Worm (Caenorhabditis elegans) whole organism, L3 larva: ENCODE results near the gene ZK1320.13.

ENCODE experiments used
- R02D3.7 ChIP-seq: fragments of 150-350 bp; optimal IDR thresholded peaks from 2 replicates; lab custom pipeline; 2014; ENCODE audit warnings: missing biosample characterization, missing genetic modification characterization
- ZK546.5 ChIP-seq: sonication (generic microtip); optimal IDR thresholded peaks from 2 replicates; lab custom pipeline; 2017; ENCODE audit warnings: missing biosample characterization, missing genetic modification characterization
- aly-2 ChIP-seq: fragments of 150-350 bp; optimal IDR thresholded peaks from 2 replicates; lab custom pipeline; 2014; ENCODE audit warnings: missing biosample characterization, missing genetic modification characterization
- ama-1 ChIP-seq: fragments of 150-350 bp; optimal IDR thresholded peaks from 2 replicates; lab custom pipeline; 2018
- ceh-28 ChIP-seq: fragments of 150-350 bp; optimal IDR thresholded peaks from 2 replicates; lab custom pipeline; 2014; ENCODE audit warnings: missing biosample characterization, missing genetic modification reagents, missing genetic modification characterization
- ceh-82 ChIP-seq: fragments of 150-350 bp; optimal IDR thresholded peaks from 2 replicates; lab custom pipeline; 2014; ENCODE audit warnings: missing biosample characterization, missing genetic modification characterization
- ceh-9 ChIP-seq: sonication (generic microtip); optimal IDR thresholded peaks from 2 replicates; lab custom pipeline; 2018; ENCODE audit warnings: missing biosample characterization, missing genetic modification characterization
- daf-12 ChIP-seq: fragments of 150-350 bp; optimal IDR thresholded peaks from 2 replicates; lab custom pipeline; 2014; ENCODE audit warnings: missing biosample characterization, missing genetic modification reagents, missing genetic modification characterization
- egl-27 ChIP-seq: sonication (generic microtip); optimal IDR thresholded peaks from 4 replicates; lab custom pipeline; 2017; ENCODE audit warnings: missing biosample characterization, missing genetic modification reagents, missing genetic modification characterization
- elt-1 ChIP-seq: fragments of 150-350 bp; optimal IDR thresholded peaks from 2 replicates; lab custom pipeline; 2014; ENCODE audit warnings: missing biosample characterization, missing genetic modification characterization
- elt-2 ChIP-seq: sonication (generic microtip); optimal IDR thresholded peaks from 2 replicates; lab custom pipeline; 2016; ENCODE audit warnings: missing genetic modification reagents, mild to moderate bottlenecking, missing genetic modification characterization, missing compliant biosample characterization
- elt-3 ChIP-seq, 3 experiments: fragments of 150-350 bp in 1 of 3; sonication (generic microtip) in 2 of 3; optimal IDR thresholded peaks; 2 replicates in 2 of 3; 4 replicates in 1 of 3; lab custom pipeline; 2014 to 2017; ENCODE audit warnings: missing biosample characterization in 3 of 3, missing genetic modification characterization in 3 of 3
- eor-1 ChIP-seq, 2 experiments: fragments of 150-350 bp; optimal IDR thresholded peaks; 2 replicates each; lab custom pipeline; 2014 to 2018; ENCODE audit warnings: missing biosample characterization in 2 of 2, missing genetic modification characterization in 2 of 2
- fkh-10 ChIP-seq: sonication (generic microtip); optimal IDR thresholded peaks from 2 replicates; lab custom pipeline; 2017; ENCODE audit warnings: missing biosample characterization, missing genetic modification reagents, missing genetic modification characterization
- fos-1 ChIP-seq: fragments of 150-350 bp; optimal IDR thresholded peaks from 2 replicates; lab custom pipeline; 2014; ENCODE audit warnings: missing biosample characterization, missing genetic modification characterization
- hmg-11 ChIP-seq: sonication (generic microtip); optimal IDR thresholded peaks from 2 replicates; lab custom pipeline; 2016; ENCODE audit warnings: missing genetic modification characterization, missing compliant biosample characterization
- jun-1 ChIP-seq: fragments of 150-350 bp; optimal IDR thresholded peaks from 2 replicates; lab custom pipeline; 2014; ENCODE audit warnings: missing biosample characterization, missing genetic modification reagents, missing genetic modification characterization
- lin-15B ChIP-seq: fragments of 150-350 bp; optimal IDR thresholded peaks from 2 replicates; lab custom pipeline; 2014; ENCODE audit warnings: missing biosample characterization, missing genetic modification characterization
- lsy-12 ChIP-seq: sonication (generic microtip); optimal IDR thresholded peaks from 2 replicates; lab custom pipeline; 2016; ENCODE audit warnings: mild to moderate bottlenecking, missing genetic modification characterization, missing compliant biosample characterization
- mml-1 ChIP-seq: fragments of 150-350 bp; sonication (generic microtip); optimal IDR thresholded peaks from 3 replicates; lab custom pipeline; 2014; ENCODE audit warnings: missing biosample characterization, missing genetic modification characterization
- nfya-1 ChIP-seq: sonication (generic microtip); optimal IDR thresholded peaks from 2 replicates; lab custom pipeline; 2017; ENCODE audit warnings: missing genetic modification characterization, mild to moderate bottlenecking, missing compliant biosample characterization, antibody characterized with exemption, moderate library complexity; ENCODE audit not compliant: insufficient read depth
- nhr-11 ChIP-seq: fragments of 150-350 bp; optimal IDR thresholded peaks from 2 replicates; lab custom pipeline; 2014; ENCODE audit warnings: missing biosample characterization, missing genetic modification characterization
- nhr-23 ChIP-seq: fragments of 150-350 bp; optimal IDR thresholded peaks from 2 replicates; lab custom pipeline; 2014; ENCODE audit warnings: missing biosample characterization, missing genetic modification reagents, missing genetic modification characterization
- nhr-237 ChIP-seq: fragments of 150-350 bp; optimal IDR thresholded peaks from 2 replicates; lab custom pipeline; 2014; ENCODE audit warnings: missing biosample characterization, missing genetic modification characterization
- nhr-25 ChIP-seq: sonication (generic microtip); optimal IDR thresholded peaks from 2 replicates; lab custom pipeline; 2017; ENCODE audit warnings: missing biosample characterization, missing genetic modification characterization
- nhr-28 ChIP-seq: fragments of 150-350 bp; optimal IDR thresholded peaks from 2 replicates; lab custom pipeline; 2014; ENCODE audit warnings: missing biosample characterization, missing genetic modification characterization
- nhr-43 ChIP-seq: sonication (generic microtip); optimal IDR thresholded peaks from 2 replicates; lab custom pipeline; 2016; ENCODE audit warnings: mild to moderate bottlenecking, missing genetic modification characterization, missing compliant biosample characterization; ENCODE audit not compliant: poor library complexity, severe bottlenecking
- nhr-76 ChIP-seq: fragments of 150-350 bp; sonication (generic microtip); optimal IDR thresholded peaks from 5 replicates; lab custom pipeline; 2014; ENCODE audit warnings: missing biosample characterization, missing genetic modification characterization
- nhr-77 ChIP-seq: fragments of 150-350 bp; optimal IDR thresholded peaks from 2 replicates; lab custom pipeline; 2014; ENCODE audit warnings: missing biosample characterization, missing genetic modification characterization
- pha-4 ChIP-seq: fragments of 150-350 bp; optimal IDR thresholded peaks from 2 replicates; lab custom pipeline; 2014; ENCODE audit warnings: missing biosample characterization, missing genetic modification reagents, missing genetic modification characterization
- pqm-1 ChIP-seq: fragments of 150-350 bp; optimal IDR thresholded peaks from 2 replicates; lab custom pipeline; 2017; ENCODE audit warnings: missing biosample characterization, missing genetic modification characterization, inconsistent platforms
- sea-2 ChIP-seq: fragments of 150-350 bp; sonication (generic microtip); optimal IDR thresholded peaks from 4 replicates; lab custom pipeline; 2014; ENCODE audit warnings: missing biosample characterization, missing genetic modification reagents, missing genetic modification characterization
- skn-1 ChIP-seq: fragments of 150-350 bp; optimal IDR thresholded peaks from 2 replicates; lab custom pipeline; 2014; ENCODE audit warnings: missing biosample characterization, missing genetic modification characterization
- tbx-2 ChIP-seq: sonication (generic microtip); optimal IDR thresholded peaks from 2 replicates; lab custom pipeline; 2016; ENCODE audit warnings: mild to moderate bottlenecking, missing genetic modification characterization, missing compliant biosample characterization
- unc-39 ChIP-seq: sonication (generic microtip); optimal IDR thresholded peaks from 4 replicates; lab custom pipeline; 2017; ENCODE audit warnings: missing biosample characterization, missing genetic modification characterization
- unc-62 ChIP-seq: fragments of 150-350 bp; sonication (generic microtip); optimal IDR thresholded peaks from 4 replicates; lab custom pipeline; 2014; ENCODE audit warnings: missing biosample characterization, missing genetic modification reagents, missing genetic modification characterization
- ztf-11 ChIP-seq: fragments of 150-350 bp; optimal IDR thresholded peaks from 2 replicates; lab custom pipeline; 2014; ENCODE audit warnings: missing biosample characterization, missing genetic modification characterization

ZK1320.13 gene

ce11 chrII:9682044-9682443 is 1.5 kb downstream of the ZK1320.13 start:
- TF ChIP-seq aly-2 (tag; lab: Kevin White, UChicago) (no peak), unc-62 (GFP tag; lab: Kevin White, UChicago) (no peak), tbx-2 (tag; lab: Kevin White, UChicago) (no peak), jun-1 (tag; lab: Kevin White, UChicago) (no peak), fkh-10 (peak; percentile 68)
- TF ChIP-seq, all 47 proteins: peak for 1

- no peak for TF ChIP-seq ztf-11
- peak; percentile 50 for TF ChIP-seq ama-1 (lab: Kevin White, UChicago)
- no peak for TF ChIP-seq fos-1 (tag; lab: Kevin White, UChicago)
- TF ChIP-seq R02D3.7: no peak
These were observed 3.6 kb downstream of the ZK1320.13 start for ce11 chrII:9684175-9684574.

DNA sequence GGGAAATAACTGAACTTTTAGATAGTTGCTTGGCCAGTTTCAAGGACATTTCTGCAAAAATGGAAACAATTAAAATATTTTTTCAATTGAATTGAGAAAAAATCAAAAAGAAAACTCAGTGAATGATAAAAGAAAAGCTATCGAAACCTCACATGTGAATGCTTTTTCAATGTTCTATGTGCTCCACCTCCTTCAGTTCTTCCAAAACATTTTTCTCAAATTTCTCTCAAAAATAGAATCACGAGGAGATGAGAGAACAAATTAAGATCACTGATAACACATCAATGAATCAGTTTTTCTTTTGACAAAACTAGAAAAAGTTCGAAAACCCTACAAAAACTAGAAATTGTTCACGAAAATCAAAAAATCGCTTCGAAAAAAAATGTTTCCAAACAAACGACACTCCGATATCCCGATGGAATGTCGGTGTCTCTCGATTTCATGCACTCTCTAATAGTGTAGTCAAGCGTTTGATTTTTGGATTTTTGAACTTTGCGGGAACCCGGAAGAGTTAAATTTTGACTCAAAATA is 6.1 kb downstream of the ZK1320.13 start, which contains the start of gene ZK1320.9:
ZK1320.9 (minus strand) TSS at position 51 of the 531 bp plus-strand sequence.
- TF ChIP-seq unc-62 (GFP tag; lab: Kevin White, UChicago) (no peak), ceh-82 (no peak), elt-1 (tag; lab: Kevin White, UChicago) (no peak), ceh-28 (tag; lab: Kevin White, UChicago) (no peak), lin-15B (tag; lab: Kevin White, UChicago) (peak; percentile 13), nhr-76 (peak; percentile 59), nhr-237 (tag; lab: Kevin White, UChicago) (no peak), nhr-77 (tag; lab: Kevin White, UChicago) (no peak), sea-2 (GFP tag; lab: Kevin White, UChicago) (no peak), R02D3.7 (no peak), pqm-1 (no peak), daf-12 (tag; lab: Kevin White, UChicago) (no peak), hmg-11 (tag; lab: Kevin White, UChicago) (no peak), nhr-43 (tag; lab: Kevin White, UChicago) (no peak), fkh-10 (no peak), unc-39 (tag; lab: Kevin White, UChicago) (no peak), nfya-1 (tag; lab: Kevin White, UChicago) (no peak), nhr-25 (tag; lab: Kevin White, UChicago) (peak; percentile 18), skn-1 (tag; lab: Kevin White, UChicago) (no peak), mml-1 (tag; lab: Kevin White, UChicago) (no peak), tbx-2 (tag; lab: Kevin White, UChicago) (no peak), ZK546.5 (tag; lab: Kevin White, UChicago) (no peak), ztf-11 (no peak), nhr-23 (tag; lab: Kevin White, UChicago) (no peak), nhr-28 (tag; lab: Kevin White, UChicago) (no peak), ceh-9 (tag; lab: Kevin White, UChicago) (no peak), lsy-12 (tag; lab: Kevin White, UChicago) (no peak), nhr-11 (tag; lab: Kevin White, UChicago) (no peak), eor-1 (tag; optimal IDR thresholded peaks at IDR 0.05; lab: Kevin White, UChicago) (no peak), elt-3 (tag; optimal IDR thresholded peaks at IDR 0.05; lab: Kevin White, UChicago) (no peak), pha-4 (peak; percentile 33), egl-27 (tag; lab: Kevin White, UChicago) (no peak), elt-2 (peak; percentile 50)

DNA sequence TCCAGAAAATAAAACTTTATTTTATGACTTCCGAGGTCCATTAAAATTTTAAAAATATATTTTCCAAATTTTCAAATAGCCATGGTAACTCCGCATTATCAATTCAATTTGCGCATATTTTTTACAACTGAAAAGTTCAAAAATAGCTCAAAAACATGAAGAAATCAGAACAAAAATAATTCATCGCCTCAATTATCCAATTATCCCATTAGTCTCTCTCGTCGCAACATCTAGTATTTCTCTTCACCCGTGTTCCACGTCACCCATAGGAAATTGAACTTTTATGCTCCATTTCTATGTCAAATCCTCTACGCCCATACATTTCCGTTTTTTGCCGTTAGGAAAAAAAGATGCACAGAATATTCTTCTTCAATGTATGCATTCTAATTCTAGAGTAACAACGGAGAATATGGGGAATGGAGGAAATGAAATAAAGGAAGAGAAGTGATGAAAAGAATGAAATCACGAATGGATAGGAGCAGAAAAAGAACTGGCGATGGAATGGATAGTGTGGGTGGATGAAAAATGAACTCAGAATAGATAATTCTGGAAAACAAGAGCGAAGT is 9.6 kb downstream of the ZK1320.13 start:
- TF ChIP-seq fkh-10 (peak; percentile 96), fos-1 (tag; lab: Kevin White, UChicago) (no peak), nhr-237 (tag; lab: Kevin White, UChicago) (no peak)
- TF ChIP-seq, all 47 proteins: peak for 1
